Worm (Caenorhabditis elegans) whole organism, mixed stage, embryonic: Measurements from ENCODE around the gene F40H3.1.

ENCODE experiments used
- M03D4.4 ChIP-seq: sonication (generic microtip); optimal IDR thresholded peaks from 2 replicates; lab custom pipeline; 2017; ENCODE audit warnings: mild to moderate bottlenecking, missing genetic modification characterization, missing compliant biosample characterization
- bed-3 ChIP-seq: fragments of 200-800 bp; sonication (Bioruptor generic); optimal IDR thresholded peaks from 3 replicates; lab custom pipeline; 2018; ENCODE audit warnings: mild to moderate bottlenecking, missing genetic modification characterization, moderate library complexity, missing compliant biosample characterization
- blmp-1 ChIP-seq: fragments of 150-350 bp; optimal IDR thresholded peaks from 2 replicates; lab custom pipeline; 2014; ENCODE audit warnings: missing biosample characterization, missing genetic modification characterization
- ceh-39 ChIP-seq: fragments of 150-350 bp; optimal IDR thresholded peaks from 2 replicates; lab custom pipeline; 2014; ENCODE audit warnings: missing biosample characterization, missing genetic modification characterization
- ceh-43 ChIP-seq: fragments of 200-800 bp; sonication (Bioruptor generic); optimal IDR thresholded peaks from 2 replicates; lab custom pipeline; 2018; ENCODE audit warnings: mild to moderate bottlenecking, missing genetic modification characterization, moderate library complexity, missing compliant biosample characterization
- ces-1 ChIP-seq: fragments of 150-350 bp; optimal IDR thresholded peaks from 2 replicates; lab custom pipeline; 2014; ENCODE audit warnings: missing biosample characterization, missing genetic modification reagents, missing genetic modification characterization
- cnd-1 ChIP-seq: fragments of 200-800 bp; sonication (Bioruptor generic); optimal IDR thresholded peaks from 2 replicates; lab custom pipeline; 2018; ENCODE audit warnings: mild to moderate bottlenecking, missing genetic modification characterization, missing compliant biosample characterization
- drap-1 ChIP-seq: fragments of 200-800 bp; sonication (Bioruptor generic); optimal IDR thresholded peaks from 3 replicates; lab custom pipeline; 2018; ENCODE audit warnings: mild to moderate bottlenecking, missing genetic modification characterization, missing compliant biosample characterization
- elt-1 ChIP-seq: sonication (generic microtip); optimal IDR thresholded peaks from 2 replicates; lab custom pipeline; 2017; ENCODE audit warnings: missing genetic modification characterization, mild to moderate bottlenecking, missing compliant biosample characterization, antibody characterized with exemption, moderate library complexity, borderline replicate concordance; ENCODE audit not compliant: insufficient read depth
- elt-3 ChIP-seq: fragments of 150-350 bp; optimal IDR thresholded peaks from 2 replicates; lab custom pipeline; 2014; ENCODE audit warnings: missing biosample characterization, missing genetic modification characterization
- flh-1 ChIP-seq: fragments of 200-800 bp; sonication (Bioruptor generic); optimal IDR thresholded peaks from 2 replicates; lab custom pipeline; 2018; ENCODE audit warnings: mild to moderate bottlenecking, missing genetic modification characterization, moderate library complexity, missing compliant biosample characterization
- ham-2 ChIP-seq: fragments of 200-800 bp; sonication (Bioruptor generic); optimal IDR thresholded peaks from 2 replicates; lab custom pipeline; 2018; ENCODE audit warnings: mild to moderate bottlenecking, missing genetic modification characterization, missing compliant biosample characterization
- hlh-1 ChIP-seq: fragments of 150-350 bp; optimal IDR thresholded peaks from 2 replicates; lab custom pipeline; 2014; ENCODE audit warnings: missing biosample characterization, missing genetic modification reagents, missing genetic modification characterization
- lin-13 ChIP-seq: fragments of 150-350 bp; optimal IDR thresholded peaks from 2 replicates; lab custom pipeline; 2014; ENCODE audit warnings: missing biosample characterization, missing genetic modification characterization
- lin-32 ChIP-seq: fragments of 200-800 bp; sonication (Bioruptor generic); optimal IDR thresholded peaks from 2 replicates; lab custom pipeline; 2018; ENCODE audit warnings: mild to moderate bottlenecking, missing genetic modification characterization, missing compliant biosample characterization
- lsy-2 ChIP-seq: fragments of 150-350 bp; optimal IDR thresholded peaks from 2 replicates; lab custom pipeline; 2014; ENCODE audit warnings: missing biosample characterization, missing genetic modification characterization
- mab-5 ChIP-seq: fragments of 150-350 bp; optimal IDR thresholded peaks from 2 replicates; lab custom pipeline; 2014; ENCODE audit warnings: missing biosample characterization, missing genetic modification characterization
- mep-1 ChIP-seq: fragments of 150-350 bp; optimal IDR thresholded peaks from 2 replicates; lab custom pipeline; 2017; ENCODE audit warnings: missing biosample characterization, missing genetic modification reagents, missing genetic modification characterization, inconsistent platforms
- mls-2 ChIP-seq: sonication (generic microtip); optimal IDR thresholded peaks from 2 replicates; lab custom pipeline; 2016; ENCODE audit warnings: mild to moderate bottlenecking, missing genetic modification characterization, moderate library complexity, missing compliant biosample characterization
- nhr-12 ChIP-seq: fragments of 150-350 bp; optimal IDR thresholded peaks from 2 replicates; lab custom pipeline; 2014; ENCODE audit warnings: missing biosample characterization, missing genetic modification characterization
- nhr-237 ChIP-seq: fragments of 150-350 bp; optimal IDR thresholded peaks from 2 replicates; lab custom pipeline; 2014; ENCODE audit warnings: missing biosample characterization, missing genetic modification characterization
- nhr-76 ChIP-seq: sonication (generic microtip); optimal IDR thresholded peaks from 2 replicates; lab custom pipeline; 2017; ENCODE audit warnings: missing biosample characterization, missing genetic modification characterization
- pha-4 ChIP-seq: fragments of 150-350 bp; optimal IDR thresholded peaks from 2 replicates; lab custom pipeline; 2018; ENCODE audit warnings: missing biosample characterization, missing genetic modification reagents, missing genetic modification characterization
- sem-2 ChIP-seq: fragments of 200-800 bp; sonication (Bioruptor generic); optimal IDR thresholded peaks from 2 replicates; lab custom pipeline; 2018; ENCODE audit warnings: mild to moderate bottlenecking, missing genetic modification characterization, missing compliant biosample characterization
- snpc-4 ChIP-seq: fragments of 150-350 bp; optimal IDR thresholded peaks from 2 replicates; lab custom pipeline; 2014; ENCODE audit warnings: missing biosample characterization, missing genetic modification characterization
- sptf-1 ChIP-seq: sonication (generic microtip); optimal IDR thresholded peaks from 2 replicates; lab custom pipeline; 2017; ENCODE audit warnings: mild to moderate bottlenecking, missing genetic modification characterization, moderate library complexity, missing compliant biosample characterization
- tbx-8 ChIP-seq: fragments of 200-800 bp; sonication (Bioruptor generic); optimal IDR thresholded peaks from 2 replicates; lab custom pipeline; 2018; ENCODE audit warnings: mild to moderate bottlenecking, missing genetic modification characterization, moderate library complexity, missing compliant biosample characterization
- unc-120 ChIP-seq: sonication (generic microtip); optimal IDR thresholded peaks from 2 replicates; lab custom pipeline; 2017; ENCODE audit warnings: missing genetic modification characterization, missing compliant biosample characterization; ENCODE audit not compliant: poor library complexity, severe bottlenecking
- unc-39 ChIP-seq: fragments of 150-350 bp; optimal IDR thresholded peaks from 2 replicates; lab custom pipeline; 2014; ENCODE audit warnings: missing biosample characterization, missing genetic modification characterization
- unc-62 ChIP-seq: fragments of 150-350 bp; optimal IDR thresholded peaks from 2 replicates; lab custom pipeline; 2014; ENCODE audit warnings: missing biosample characterization, missing genetic modification reagents, missing genetic modification characterization
- zip-8 ChIP-seq: fragments of 150-350 bp; optimal IDR thresholded peaks from 2 replicates; lab custom pipeline; 2014; ENCODE audit warnings: missing biosample characterization, missing genetic modification characterization
- ztf-11 ChIP-seq: fragments of 150-350 bp; optimal IDR thresholded peaks from 2 replicates; lab custom pipeline; 2014; ENCODE audit warnings: missing biosample characterization, missing genetic modification characterization

The F40H3.1 gene

ce11 chrII:6179531-6179930, at the start of gene F40H3.1:
TSS of gene F40H3.1 (plus strand) at chrII:6179831.
- no peak for TF ChIP-seq ceh-43 (GFP tag; lab: Kevin White, UChicago)
- TF ChIP-seq pha-4 (tag; lab: Kevin White, UChicago): no peak
- no peak for TF ChIP-seq ceh-39 (tag; lab: Kevin White, UChicago)
- no peak for TF ChIP-seq lin-32 (GFP tag; lab: Kevin White, UChicago)
- no peak for TF ChIP-seq lin-13 (tag; lab: Kevin White, UChicago)
- TF ChIP-seq sem-2 (GFP tag; lab: Kevin White, UChicago): no peak
- TF ChIP-seq elt-3 (tag; lab: Kevin White, UChicago): no peak
- no peak for TF ChIP-seq zip-8
- TF ChIP-seq nhr-237 (tag; lab: Kevin White, UChicago): no peak
- TF ChIP-seq hlh-1: no peak
- TF ChIP-seq unc-62 (GFP tag; lab: Kevin White, UChicago): no peak
- no peak for TF ChIP-seq sptf-1 (tag; lab: Kevin White, UChicago)
- no peak for TF ChIP-seq ham-2 (GFP tag; lab: Kevin White, UChicago)
- no peak for TF ChIP-seq ces-1 (GFP tag; lab: Kevin White, UChicago)
- no peak for TF ChIP-seq lsy-2
- TF ChIP-seq blmp-1 (tag; lab: Kevin White, UChicago): no peak
- no peak for TF ChIP-seq nhr-12 (tag; lab: Kevin White, UChicago)
- TF ChIP-seq ztf-11 (tag; lab: Kevin White, UChicago): no peak
- no peak for TF ChIP-seq drap-1

ce11 chrII:6132595-6132994, 47.0 kb upstream of the F40H3.1 start, which contains the start of gene abts-3:
TSS of gene abts-3 (plus strand) at chrII:6132895.
- no peak for TF ChIP-seq unc-39
- no peak for TF ChIP-seq ceh-39 (tag; lab: Kevin White, UChicago)
- no peak for TF ChIP-seq flh-1 (GFP tag; lab: Kevin White, UChicago)
- TF ChIP-seq cnd-1 (tag; lab: Kevin White, UChicago): no peak
- TF ChIP-seq blmp-1 (tag; lab: Kevin White, UChicago): no peak
- TF ChIP-seq zip-8: no peak
- TF ChIP-seq sptf-1 (tag; lab: Kevin White, UChicago): no peak
- no peak for TF ChIP-seq ceh-43 (GFP tag; lab: Kevin White, UChicago)
- TF ChIP-seq bed-3: no peak
- TF ChIP-seq nhr-12 (tag; lab: Kevin White, UChicago): no peak
- TF ChIP-seq ces-1 (GFP tag; lab: Kevin White, UChicago): no peak
- TF ChIP-seq mab-5 (tag; lab: Kevin White, UChicago): no peak
- no peak for TF ChIP-seq mls-2 (tag; lab: Kevin White, UChicago)
- no peak for TF ChIP-seq M03D4.4 (tag; lab: Kevin White, UChicago)
- TF ChIP-seq elt-1 (tag; lab: Kevin White, UChicago): no peak
- no peak for TF ChIP-seq lin-13 (tag; lab: Kevin White, UChicago)
- no peak for TF ChIP-seq snpc-4 (tag; lab: Kevin White, UChicago)
- no peak for TF ChIP-seq tbx-8

- TF ChIP-seq sem-2 (GFP tag; lab: Kevin White, UChicago) (no peak), mep-1 (tag; lab: Kevin White, UChicago) (no peak), elt-3 (tag; lab: Kevin White, UChicago) (no peak), hlh-1 (no peak), nhr-76 (no peak), unc-62 (GFP tag; lab: Kevin White, UChicago) (no peak), lin-32 (GFP tag; lab: Kevin White, UChicago) (no peak)
These were observed 44.1 kb upstream of the F40H3.1 start for ce11 chrII:6135530-6135929.

ce11 chrII:6136712-6137111, 42.9 kb upstream of the F40H3.1 start:
- TF ChIP-seq lin-32 (GFP tag; lab: Kevin White, UChicago) (no peak), unc-62 (GFP tag; lab: Kevin White, UChicago) (peak; percentile 78), unc-120 (peak; percentile 40), pha-4 (tag; lab: Kevin White, UChicago) (no peak), ztf-11 (tag; lab: Kevin White, UChicago) (no peak), nhr-76 (no peak), sem-2 (GFP tag; lab: Kevin White, UChicago) (no peak), ham-2 (GFP tag; lab: Kevin White, UChicago) (no peak), hlh-1 (peak; percentile 89)
- TF ChIP-seq, all 35 proteins: peak for 3
